Worm (Caenorhabditis elegans) whole organism, midembryonic: ENCODE data around the gene nsy-1.

Source experiments
- cog-1 ChIP-seq: sonication (generic microtip); optimal IDR thresholded peaks from 2 replicates; lab custom pipeline; 2016; ENCODE audit warnings: missing genetic modification characterization, missing compliant biosample characterization
- flt-1 ChIP-seq: fragments of 200-800 bp; sonication (Bioruptor generic); IDR thresholded peaks from 2 replicates; pipeline ENCODE4 v1.3.6; 2022; ENCODE audit warnings: missing genetic modification characterization, missing compliant biosample characterization
- klf-2 ChIP-seq: fragments of 200-800 bp; sonication (Bioruptor generic); conservative IDR thresholded peaks from 2 replicates; pipeline ENCODE4 v1.3.6; 2022; ENCODE audit warnings: missing genetic modification reagents, missing genetic modification characterization, missing compliant biosample characterization
- ztf-29 ChIP-seq: fragments of 200-800 bp; sonication (Bioruptor generic); IDR thresholded peaks from 2 replicates; pipeline ENCODE4 v1.3.6; 2022; ENCODE audit warnings: missing genetic modification reagents, missing genetic modification characterization, missing compliant biosample characterization

ce11 chrII:5004781-5005180 lies 17.8 kb upstream of the nsy-1 start, which contains the start of gene F59A6.4:
- TF ChIP-seq cog-1 (tag; lab: Kevin White, UChicago) (no peak), ztf-29 (GFP tag; lab: Robert Waterston, UW) (no peak), flt-1 (GFP tag; lab: Robert Waterston, UW) (no peak), klf-2 (GFP tag; lab: Robert Waterston, UW) (no peak)
